Worm (Caenorhabditis elegans) whole organism, L1 larva: ENCODE data around the gene ZC262.13.
"Not testable (repeated sequence)": the region's sequence is repeated elsewhere in the genome, so short reads cannot be mapped to it uniquely, and the experiment has no call there.

Source experiments
- ama-1 ChIP-seq: fragments of 150-350 bp; optimal IDR thresholded peaks from 2 replicates; lab custom pipeline; 2014
- blmp-1 ChIP-seq: fragments of 150-350 bp; optimal IDR thresholded peaks from 2 replicates; lab custom pipeline; 2014; ENCODE audit warnings: missing biosample characterization, missing genetic modification characterization
- ceh-90 ChIP-seq: sonication (generic microtip); optimal IDR thresholded peaks from 2 replicates; lab custom pipeline; 2016; ENCODE audit warnings: missing genetic modification characterization, missing compliant biosample characterization
- ces-1 ChIP-seq: fragments of 150-350 bp; optimal IDR thresholded peaks from 2 replicates; lab custom pipeline; 2014; ENCODE audit warnings: missing biosample characterization, missing genetic modification reagents, missing genetic modification characterization
- efl-1 ChIP-seq, 4 experiments: fragments of 150-350 bp; optimal IDR thresholded peaks in 3 of 4; peaks in 1 of 4; 1 replicate in 1 of 4; 2 replicates in 3 of 4; lab custom pipeline; 2014; ENCODE audit warnings: missing biosample characterization in 2 of 4, missing genetic modification characterization in 2 of 4, missing genetic modification reagents in 2 of 4
- egl-13 ChIP-seq: sonication (generic microtip); optimal IDR thresholded peaks from 2 replicates; lab custom pipeline; 2016; ENCODE audit warnings: missing genotype, missing genetic modification reagents, missing genetic modification characterization, missing compliant biosample characterization
- elt-2 ChIP-seq: sonication (generic microtip); optimal IDR thresholded peaks from 2 replicates; lab custom pipeline; 2016; ENCODE audit warnings: missing genetic modification characterization, mild to moderate bottlenecking, inconsistent platforms, missing compliant biosample characterization, missing genetic modification reagents
- elt-3 ChIP-seq, 6 experiments: fragments of 150-350 bp in 1 of 6; sonication (generic microtip); optimal IDR thresholded peaks; 2 replicates each; lab custom pipeline; 2017 to 2018; ENCODE audit warnings: missing biosample characterization in 6 of 6, missing genetic modification characterization in 6 of 6, inconsistent platforms in 1 of 6
- mdl-1 ChIP-seq, 2 experiments: fragments of 150-350 bp; optimal IDR thresholded peaks; 2 replicates each; lab custom pipeline; 2014 to 2017; ENCODE audit warnings: missing biosample characterization in 2 of 2, missing genetic modification characterization in 2 of 2, inconsistent platforms in 1 of 2
- nhr-11 ChIP-seq: fragments of 150-350 bp; optimal IDR thresholded peaks from 2 replicates; lab custom pipeline; 2014; ENCODE audit warnings: missing biosample characterization, missing genetic modification characterization
- skn-1 ChIP-seq: fragments of 150-350 bp; optimal IDR thresholded peaks from 2 replicates; lab custom pipeline; 2014; ENCODE audit warnings: missing biosample characterization, missing genetic modification characterization

ce11 chrIII:8347822-8348221 is 21.8 kb downstream of the ZC262.13 start, which contains the start of gene clc-29:
- not testable (repeated sequence) for TF ChIP-seq blmp-1; ces-1 (GFP tag; lab: Kevin White, UChicago); mdl-1 (tag; optimal IDR thresholded peaks at IDR 0.05; lab: Kevin White, UChicago); egl-13; ceh-90 (tag; lab: Kevin White, UChicago); efl-1 (optimal IDR thresholded peaks at IDR 0.05; lab: Kevin White, UChicago); efl-1 (GFP tag; optimal IDR thresholded peaks at IDR 0.05 in 1 of 2; lab: Kevin White, UChicago); nhr-11 (tag; lab: Kevin White, UChicago); skn-1 (tag; lab: Kevin White, UChicago); elt-2; ama-1 (lab: Kevin White, UChicago); elt-3 (tag; optimal IDR thresholded peaks at IDR 0.05; lab: Kevin White, UChicago)
